Worm (Caenorhabditis elegans) whole organism, L4 larva: ENCODE data around the gene C53A3.4.

Experiments used
- F26F4.8 ChIP-seq: fragments of 200-800 bp; sonication (Bioruptor generic); conservative IDR thresholded peaks from 2 replicates; pipeline ENCODE4 v1.3.6; 2022; ENCODE audit warnings: missing genetic modification characterization, missing compliant biosample characterization
- Y48G9A.11 ChIP-seq: fragments of 200-800 bp; sonication (Bioruptor generic); IDR thresholded peaks from 2 replicates; pipeline ENCODE4 v1.3.6; 2022; ENCODE audit warnings: missing genetic modification reagents, missing genetic modification characterization, missing compliant biosample characterization
- Y5F2A.4 ChIP-seq: fragments of 200-800 bp; sonication (Bioruptor generic); optimal IDR thresholded peaks from 2 replicates; lab custom pipeline; 2018; ENCODE audit warnings: mild to moderate bottlenecking, missing genetic modification characterization, missing compliant biosample characterization
- ZK337.2 ChIP-seq: fragments of 200-800 bp; sonication (Bioruptor generic); IDR thresholded peaks from 2 replicates; pipeline ENCODE4 v1.3.6; 2022; ENCODE audit warnings: missing genetic modification reagents, missing genetic modification characterization, missing compliant biosample characterization
- aha-1 ChIP-seq: fragments of 150-350 bp; peaks from one replicate; lab custom pipeline; 2014; ENCODE audit warnings: missing biosample characterization, missing genetic modification characterization
- ceh-32 ChIP-seq: sonication (generic microtip); optimal IDR thresholded peaks from 2 replicates; lab custom pipeline; 2016; ENCODE audit warnings: mild to moderate bottlenecking, missing genetic modification characterization, missing compliant biosample characterization; ENCODE audit not compliant: poor library complexity
- ceh-82 ChIP-seq: sonication (generic microtip); optimal IDR thresholded peaks from 2 replicates; lab custom pipeline; 2017; ENCODE audit warnings: missing biosample characterization, missing genetic modification characterization
- daf-12 ChIP-seq: fragments of 150-350 bp; optimal IDR thresholded peaks from 2 replicates; lab custom pipeline; 2014; ENCODE audit warnings: missing biosample characterization, missing genetic modification reagents, missing genetic modification characterization
- daf-16 ChIP-seq, 3 experiments: sonication (generic microtip); optimal IDR thresholded peaks; 2 replicates each; lab custom pipeline; 2016 to 2017; ENCODE audit warnings: missing genetic modification characterization in 3 of 3, missing genetic modification reagents in 3 of 3, mild to moderate bottlenecking in 2 of 3, missing compliant biosample characterization in 2 of 3, missing biosample characterization in 1 of 3, moderate library complexity in 1 of 3
- dmd-6 ChIP-seq: fragments of 200-800 bp; sonication (Bioruptor generic); IDR thresholded peaks from 2 replicates; pipeline ENCODE4 v1.3.6; 2022; ENCODE audit warnings: missing genetic modification reagents, missing genetic modification characterization, missing compliant biosample characterization
- dpl-1 ChIP-seq: fragments of 150-350 bp; optimal IDR thresholded peaks from 2 replicates; lab custom pipeline; 2014; ENCODE audit warnings: missing biosample characterization, missing genetic modification reagents, missing genetic modification characterization
- fos-1 ChIP-seq: fragments of 150-350 bp; optimal IDR thresholded peaks from 2 replicates; lab custom pipeline; 2014; ENCODE audit warnings: missing biosample characterization, missing genetic modification characterization
- hlh-11 ChIP-seq: fragments of 200-800 bp; sonication (Bioruptor generic); optimal IDR thresholded peaks from 2 replicates; lab custom pipeline; 2018; ENCODE audit warnings: mild to moderate bottlenecking, missing genetic modification characterization, missing compliant biosample characterization
- hlh-30 ChIP-seq: sonication (generic microtip); optimal IDR thresholded peaks from 2 replicates; lab custom pipeline; 2017; ENCODE audit warnings: antibody characterized with exemption, mild to moderate bottlenecking, missing genetic modification characterization, missing compliant biosample characterization; ENCODE audit not compliant: insufficient read depth
- jun-1 ChIP-seq: fragments of 150-350 bp; optimal IDR thresholded peaks from 2 replicates; lab custom pipeline; 2014; ENCODE audit warnings: missing biosample characterization, missing genetic modification reagents, missing genetic modification characterization
- lim-7 ChIP-seq: fragments of 200-800 bp; sonication (Bioruptor generic); IDR thresholded peaks from 2 replicates; pipeline ENCODE4 v1.3.6; 2022; ENCODE audit warnings: missing genetic modification characterization, missing compliant biosample characterization
- lin-13 ChIP-seq: fragments of 150-350 bp; optimal IDR thresholded peaks from 2 replicates; lab custom pipeline; 2014; ENCODE audit warnings: missing biosample characterization, missing genetic modification reagents, missing genetic modification characterization
- lin-38 ChIP-seq: fragments of 200-800 bp; sonication (Bioruptor generic); IDR thresholded peaks from 2 replicates; pipeline ENCODE4 v1.3.6; 2022; ENCODE audit warnings: missing genetic modification reagents, missing genetic modification characterization, missing compliant biosample characterization
- madf-9 ChIP-seq: fragments of 200-800 bp; sonication (Bioruptor generic); conservative IDR thresholded peaks from 2 replicates; pipeline ENCODE4 v1.3.6; 2022; ENCODE audit warnings: missing genetic modification reagents, missing genetic modification characterization, missing compliant biosample characterization
- mdl-1 ChIP-seq, 2 experiments: fragments of 150-350 bp in 1 of 2; sonication (generic microtip) in 1 of 2; optimal IDR thresholded peaks; 2 replicates each; lab custom pipeline; 2014 to 2017; ENCODE audit warnings: missing biosample characterization in 2 of 2, missing genetic modification characterization in 2 of 2
- mep-1 ChIP-seq: fragments of 150-350 bp; sonication (generic microtip); optimal IDR thresholded peaks from 3 replicates; lab custom pipeline; 2014; ENCODE audit warnings: missing biosample characterization, missing genetic modification characterization
- mes-2 ChIP-seq: sonication (generic microtip); optimal IDR thresholded peaks from 2 replicates; lab custom pipeline; 2016; ENCODE audit warnings: missing genotype, mild to moderate bottlenecking, missing genetic modification characterization, missing compliant biosample characterization; ENCODE audit not compliant: poor library complexity, severe bottlenecking
- mxl-2 ChIP-seq: fragments of 200-800 bp; sonication (Bioruptor generic); conservative IDR thresholded peaks from 2 replicates; pipeline ENCODE4 v1.3.6; 2022; ENCODE audit warnings: missing genetic modification reagents, missing genetic modification characterization, missing compliant biosample characterization
- nhr-237 ChIP-seq: sonication (generic microtip); optimal IDR thresholded peaks from 2 replicates; lab custom pipeline; 2017; ENCODE audit warnings: missing biosample characterization, missing genetic modification characterization
- nhr-28 ChIP-seq: fragments of 150-350 bp; optimal IDR thresholded peaks from 2 replicates; lab custom pipeline; 2014; ENCODE audit warnings: missing biosample characterization, missing genetic modification characterization
- nhr-48 ChIP-seq: sonication (generic microtip); optimal IDR thresholded peaks from 2 replicates; lab custom pipeline; 2016; ENCODE audit warnings: mild to moderate bottlenecking, missing genetic modification characterization, missing compliant biosample characterization
- nhr-6 ChIP-seq: fragments of 150-350 bp; optimal IDR thresholded peaks from 2 replicates; lab custom pipeline; 2014; ENCODE audit warnings: missing biosample characterization, missing genetic modification characterization
- nhr-77 ChIP-seq: fragments of 150-350 bp; optimal IDR thresholded peaks from 2 replicates; lab custom pipeline; 2014; ENCODE audit warnings: missing biosample characterization, missing genetic modification characterization
- rbr-2 ChIP-seq: sonication (generic microtip); optimal IDR thresholded peaks from 2 replicates; lab custom pipeline; 2016; ENCODE audit warnings: missing genotype, missing genetic modification characterization, missing compliant biosample characterization
- sdz-12 ChIP-seq: fragments of 200-800 bp; sonication (Bioruptor generic); optimal IDR thresholded peaks from 2 replicates; lab custom pipeline; 2018; ENCODE audit warnings: mild to moderate bottlenecking, missing genetic modification characterization, missing compliant biosample characterization
- set-16 ChIP-seq: fragments of 200-800 bp; sonication (Bioruptor generic); IDR thresholded peaks from 2 replicates; pipeline ENCODE4 v1.3.6; 2022; ENCODE audit warnings: missing genetic modification reagents, missing genetic modification characterization, missing compliant biosample characterization
- snpc-1.2 ChIP-seq: fragments of 200-800 bp; sonication (Bioruptor generic); IDR thresholded peaks from 2 replicates; pipeline ENCODE4 v1.3.6; 2022; ENCODE audit warnings: missing genetic modification reagents, missing genetic modification characterization, missing compliant biosample characterization
- snpc-4 ChIP-seq: fragments of 150-350 bp; optimal IDR thresholded peaks from 2 replicates; lab custom pipeline; 2014; ENCODE audit warnings: missing biosample characterization, missing genetic modification characterization
- tra-1 ChIP-seq: fragments of 200-800 bp; sonication (Bioruptor generic); IDR thresholded peaks from 2 replicates; pipeline ENCODE4 v1.3.6; 2022; ENCODE audit warnings: missing genetic modification reagents, missing genetic modification characterization, missing compliant biosample characterization
- unc-62 ChIP-seq, 3 experiments: fragments of 150-350 bp in 1 of 3; sonication (generic microtip); optimal IDR thresholded peaks in 2 of 3; peaks in 1 of 3; 1 replicate in 1 of 3; 2 replicates in 2 of 3; lab custom pipeline; 2014 to 2017; ENCODE audit warnings: missing biosample characterization in 3 of 3, missing genetic modification characterization in 3 of 3, missing genetic modification reagents in 3 of 3, missing genotype in 1 of 3
- zip-2 ChIP-seq: fragments of 150-350 bp; optimal IDR thresholded peaks from 2 replicates; lab custom pipeline; 2014; ENCODE audit warnings: missing biosample characterization, missing genetic modification characterization
- ztf-7 ChIP-seq: fragments of 150-350 bp; optimal IDR thresholded peaks from 2 replicates; lab custom pipeline; 2014; ENCODE audit warnings: missing biosample characterization, missing genetic modification characterization

C53A3.4 gene

DNA sequence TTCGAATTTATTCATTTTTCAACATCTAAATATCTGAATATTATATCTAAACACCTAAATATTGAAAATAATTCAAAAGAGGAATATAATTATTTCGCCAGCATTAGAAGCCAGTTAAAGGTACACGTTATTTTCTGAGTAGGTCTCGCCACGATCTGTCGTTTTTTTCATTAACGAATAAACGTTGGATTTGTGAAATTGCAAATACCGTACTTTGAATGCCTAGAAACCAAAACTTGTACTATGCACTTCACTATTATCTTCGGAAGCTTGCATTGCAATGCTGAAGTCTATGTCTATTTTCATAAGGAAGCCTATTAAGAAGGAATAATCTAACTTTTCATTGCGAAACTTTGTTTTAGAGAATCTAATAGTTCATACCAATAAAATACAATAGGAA lies 13.8 kb upstream of the C53A3.4 start:
- TF ChIP-seq sdz-12 (GFP tag; lab: Kevin White, UChicago), result no peak
- TF ChIP-seq mxl-2, result no peak
- no peak for TF ChIP-seq fos-1 (tag; lab: Kevin White, UChicago)
- no peak for TF ChIP-seq nhr-48 (tag; lab: Kevin White, UChicago)
- TF ChIP-seq ceh-82 (tag; lab: Kevin White, UChicago), result no peak
- TF ChIP-seq snpc-4, result no peak
- no peak for TF ChIP-seq mep-1 (tag; lab: Kevin White, UChicago)
- TF ChIP-seq lim-7, result no peak
- TF ChIP-seq nhr-6 (tag; lab: Kevin White, UChicago), result no peak
- TF ChIP-seq mes-2, result no peak
- no peak for TF ChIP-seq jun-1 (tag; lab: Kevin White, UChicago)
- no peak for TF ChIP-seq rbr-2
- no peak for TF ChIP-seq dpl-1 (GFP tag; lab: Kevin White, UChicago)
- no peak for TF ChIP-seq daf-12

DNA sequence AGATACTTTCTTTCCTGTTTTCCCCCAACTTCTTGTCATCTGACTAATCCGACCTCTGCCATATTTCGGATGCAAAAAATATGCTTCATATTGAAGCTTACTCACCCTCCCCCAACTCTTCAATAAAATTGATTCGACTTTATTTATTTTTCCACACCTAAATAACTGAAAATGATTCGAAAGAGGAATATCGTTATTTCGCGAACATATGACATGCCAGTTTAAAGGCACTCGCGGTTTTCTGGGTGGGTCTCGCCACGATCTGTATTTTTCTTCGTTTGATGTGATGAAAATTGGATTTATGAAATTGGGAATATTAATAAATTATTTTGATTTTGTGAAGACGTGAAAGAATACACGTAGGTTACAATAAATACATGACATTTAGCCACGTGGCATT lies 12.9 kb upstream of the C53A3.4 start, which contains the start of gene F44E7.3:
Gene F44E7.3, plus strand, starts transcription at position 319 of the 400 bp plus-strand sequence.
- no peak for TF ChIP-seq snpc-4
- no peak for TF ChIP-seq snpc-1.2 (GFP tag; lab: Robert Waterston, UW)
- TF ChIP-seq nhr-28, result no peak
- TF ChIP-seq ztf-7 (tag; lab: Kevin White, UChicago), result no peak
- TF ChIP-seq jun-1 (tag; lab: Kevin White, UChicago), result no peak
- TF ChIP-seq zip-2 (tag; lab: Kevin White, UChicago), result no peak
- no peak for TF ChIP-seq set-16 (GFP tag; lab: Robert Waterston, UW)
- peak; percentile 2 for TF ChIP-seq hlh-11 (tag; lab: Kevin White, UChicago)
- TF ChIP-seq Y5F2A.4, result no peak
- TF ChIP-seq aha-1 (tag; lab: Kevin White, UChicago), result peak; percentile 73
- TF ChIP-seq daf-16 (GFP tag; optimal IDR thresholded peaks at IDR 0.05; lab: Kevin White, UChicago), result no peak
- TF ChIP-seq daf-16 (tag; optimal IDR thresholded peaks at IDR 0.05; lab: Kevin White, UChicago), result no peak
- TF ChIP-seq dpl-1 (GFP tag; lab: Kevin White, UChicago), result no peak
- peak; percentile 14 for TF ChIP-seq mes-2
- peak; percentile 36; the same call in 1 of the 2 replicates for TF ChIP-seq lin-38 (GFP tag; lab: Robert Waterston, UW)
- no peak for TF ChIP-seq hlh-30 (tag; lab: Kevin White, UChicago)
- TF ChIP-seq unc-62 (GFP tag; optimal IDR thresholded peaks at IDR 0.05 in 1 of 2; lab: Kevin White, UChicago), result peak in 1 of 2 experiments; percentile 59
- TF ChIP-seq unc-62 (tag; optimal IDR thresholded peaks at IDR 0.05; lab: Kevin White, UChicago), result no peak
- TF ChIP-seq nhr-237 (tag; lab: Kevin White, UChicago), result no peak

DNA sequence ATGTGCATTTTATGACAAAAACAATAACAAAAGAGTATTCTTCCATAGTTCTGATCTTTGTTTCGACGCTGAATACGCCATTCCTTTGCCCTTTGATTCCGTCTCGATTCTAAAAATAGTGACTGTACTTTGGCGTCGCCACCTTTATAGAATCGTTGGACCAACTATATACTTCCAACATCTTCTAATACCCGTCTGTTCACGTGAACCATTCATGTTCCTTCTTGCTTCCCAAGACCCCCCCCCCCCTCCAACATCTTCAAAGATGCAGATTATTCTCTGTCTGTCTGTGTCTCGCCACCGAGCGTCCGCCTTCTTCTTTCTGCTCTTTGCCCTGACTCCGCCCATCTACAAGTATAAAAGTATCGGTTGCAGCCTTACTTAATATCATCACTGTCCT lies 11.3 kb upstream of the C53A3.4 start:
- no peak for TF ChIP-seq madf-9 (GFP tag; lab: Robert Waterston, UW)
- peak; percentile 38; the same call in 1 of the 2 replicates for TF ChIP-seq dmd-6 (GFP tag; lab: Robert Waterston, UW)
- TF ChIP-seq nhr-48 (tag; lab: Kevin White, UChicago), result no peak
- peak; percentile 33 for TF ChIP-seq mes-2
- no peak for TF ChIP-seq nhr-77 (tag; lab: Kevin White, UChicago)
- no peak for TF ChIP-seq snpc-1.2 (GFP tag; lab: Robert Waterston, UW)
- peak; percentile 80 for TF ChIP-seq mxl-2
- TF ChIP-seq lin-13 (GFP tag; lab: Kevin White, UChicago), result no peak
- no peak for TF ChIP-seq tra-1
- no peak for TF ChIP-seq unc-62 (GFP tag; optimal IDR thresholded peaks at IDR 0.05 in 1 of 2; lab: Kevin White, UChicago)
- no peak for TF ChIP-seq unc-62 (tag; optimal IDR thresholded peaks at IDR 0.05; lab: Kevin White, UChicago)
- no peak for TF ChIP-seq ZK337.2 (GFP tag; lab: Robert Waterston, UW)
- TF ChIP-seq mdl-1 (tag; optimal IDR thresholded peaks at IDR 0.05; lab: Kevin White, UChicago), result no peak
- no peak for TF ChIP-seq zip-2 (tag; lab: Kevin White, UChicago)
- no peak for TF ChIP-seq F26F4.8
- TF ChIP-seq ceh-32 (tag; lab: Kevin White, UChicago), result no peak
- TF ChIP-seq Y48G9A.11 (GFP tag; lab: Robert Waterston, UW), result no peak
